Worm (Caenorhabditis elegans) whole organism, mixed stage, embryonic: ENCODE data around the gene hlh-10.

ENCODE experiments used
- lin-13 ChIP-seq: fragments of 150-350 bp; optimal IDR thresholded peaks from 2 replicates; lab custom pipeline; 2014; ENCODE audit warnings: missing biosample characterization, missing genetic modification characterization
- lin-32 ChIP-seq: fragments of 200-800 bp; sonication (Bioruptor generic); optimal IDR thresholded peaks from 2 replicates; lab custom pipeline; 2018; ENCODE audit warnings: mild to moderate bottlenecking, missing genetic modification characterization, missing compliant biosample characterization
- mab-5 ChIP-seq: fragments of 150-350 bp; optimal IDR thresholded peaks from 2 replicates; lab custom pipeline; 2014; ENCODE audit warnings: missing biosample characterization, missing genetic modification characterization
- nhr-12 ChIP-seq: fragments of 150-350 bp; optimal IDR thresholded peaks from 2 replicates; lab custom pipeline; 2014; ENCODE audit warnings: missing biosample characterization, missing genetic modification characterization
- nhr-237 ChIP-seq: fragments of 150-350 bp; optimal IDR thresholded peaks from 2 replicates; lab custom pipeline; 2014; ENCODE audit warnings: missing biosample characterization, missing genetic modification characterization
- unc-39 ChIP-seq: fragments of 150-350 bp; optimal IDR thresholded peaks from 2 replicates; lab custom pipeline; 2014; ENCODE audit warnings: missing biosample characterization, missing genetic modification characterization

ce11 chrV:9247416-9247815 lies 34.6 kb downstream of the hlh-10 start:
- TF ChIP-seq unc-39 (no peak), lin-32 (GFP tag; lab: Kevin White, UChicago) (no peak), nhr-237 (tag; lab: Kevin White, UChicago) (no peak), lin-13 (no peak), nhr-12 (tag; lab: Kevin White, UChicago) (no peak), mab-5 (tag; lab: Kevin White, UChicago) (no peak)
